Worm (Caenorhabditis elegans) whole organism, L3 larva: ENCODE measurements around the gene eri-9.

Experiments used
- aly-2 ChIP-seq: fragments of 150-350 bp; optimal IDR thresholded peaks from 2 replicates; lab custom pipeline; 2014; ENCODE audit warnings: missing biosample characterization, missing genetic modification characterization
- ama-1 ChIP-seq: fragments of 150-350 bp; optimal IDR thresholded peaks from 2 replicates; lab custom pipeline; 2018
- ceh-16 ChIP-seq: sonication (generic microtip); optimal IDR thresholded peaks from 2 replicates; lab custom pipeline; 2017; ENCODE audit warnings: missing biosample characterization, missing genetic modification characterization
- ceh-28 ChIP-seq: fragments of 150-350 bp; optimal IDR thresholded peaks from 2 replicates; lab custom pipeline; 2014; ENCODE audit warnings: missing biosample characterization, missing genetic modification reagents, missing genetic modification characterization
- ceh-82 ChIP-seq: fragments of 150-350 bp; optimal IDR thresholded peaks from 2 replicates; lab custom pipeline; 2014; ENCODE audit warnings: missing biosample characterization, missing genetic modification characterization
- ceh-9 ChIP-seq: sonication (generic microtip); optimal IDR thresholded peaks from 2 replicates; lab custom pipeline; 2018; ENCODE audit warnings: missing biosample characterization, missing genetic modification characterization
- daf-12 ChIP-seq: fragments of 150-350 bp; optimal IDR thresholded peaks from 2 replicates; lab custom pipeline; 2014; ENCODE audit warnings: missing biosample characterization, missing genetic modification reagents, missing genetic modification characterization
- egl-27 ChIP-seq: sonication (generic microtip); optimal IDR thresholded peaks from 4 replicates; lab custom pipeline; 2017; ENCODE audit warnings: missing biosample characterization, missing genetic modification reagents, missing genetic modification characterization
- egl-5 ChIP-seq: fragments of 150-350 bp; optimal IDR thresholded peaks from 2 replicates; lab custom pipeline; 2017; ENCODE audit warnings: missing biosample characterization, missing genetic modification reagents, missing genetic modification characterization, inconsistent platforms
- elt-2 ChIP-seq: sonication (generic microtip); optimal IDR thresholded peaks from 2 replicates; lab custom pipeline; 2016; ENCODE audit warnings: missing genetic modification reagents, mild to moderate bottlenecking, missing genetic modification characterization, missing compliant biosample characterization
- elt-3 ChIP-seq, 3 experiments: fragments of 150-350 bp in 1 of 3; sonication (generic microtip) in 2 of 3; optimal IDR thresholded peaks; 2 replicates in 2 of 3; 4 replicates in 1 of 3; lab custom pipeline; 2014 to 2017; ENCODE audit warnings: missing biosample characterization in 3 of 3, missing genetic modification characterization in 3 of 3
- eor-1 ChIP-seq, 2 experiments: fragments of 150-350 bp; optimal IDR thresholded peaks; 2 replicates each; lab custom pipeline; 2014 to 2018; ENCODE audit warnings: missing biosample characterization in 2 of 2, missing genetic modification characterization in 2 of 2
- fkh-10 ChIP-seq: sonication (generic microtip); optimal IDR thresholded peaks from 2 replicates; lab custom pipeline; 2017; ENCODE audit warnings: missing biosample characterization, missing genetic modification reagents, missing genetic modification characterization
- fos-1 ChIP-seq: fragments of 150-350 bp; optimal IDR thresholded peaks from 2 replicates; lab custom pipeline; 2014; ENCODE audit warnings: missing biosample characterization, missing genetic modification characterization
- hmg-11 ChIP-seq: sonication (generic microtip); optimal IDR thresholded peaks from 2 replicates; lab custom pipeline; 2016; ENCODE audit warnings: missing genetic modification characterization, missing compliant biosample characterization
- jun-1 ChIP-seq: fragments of 150-350 bp; optimal IDR thresholded peaks from 2 replicates; lab custom pipeline; 2014; ENCODE audit warnings: missing biosample characterization, missing genetic modification reagents, missing genetic modification characterization
- lin-15B ChIP-seq: fragments of 150-350 bp; optimal IDR thresholded peaks from 2 replicates; lab custom pipeline; 2014; ENCODE audit warnings: missing biosample characterization, missing genetic modification characterization
- lin-39 ChIP-seq: fragments of 150-350 bp; optimal IDR thresholded peaks from 2 replicates; lab custom pipeline; 2018; ENCODE audit warnings: missing biosample characterization, missing genetic modification reagents, missing genetic modification characterization
- lsy-12 ChIP-seq: sonication (generic microtip); optimal IDR thresholded peaks from 2 replicates; lab custom pipeline; 2016; ENCODE audit warnings: mild to moderate bottlenecking, missing genetic modification characterization, missing compliant biosample characterization
- mdl-1 ChIP-seq: fragments of 150-350 bp; optimal IDR thresholded peaks from 2 replicates; lab custom pipeline; 2014; ENCODE audit warnings: missing biosample characterization, missing genetic modification characterization
- nfya-1 ChIP-seq: sonication (generic microtip); optimal IDR thresholded peaks from 2 replicates; lab custom pipeline; 2017; ENCODE audit warnings: missing genetic modification characterization, mild to moderate bottlenecking, missing compliant biosample characterization, antibody characterized with exemption, moderate library complexity; ENCODE audit not compliant: insufficient read depth
- nhr-11 ChIP-seq: fragments of 150-350 bp; optimal IDR thresholded peaks from 2 replicates; lab custom pipeline; 2014; ENCODE audit warnings: missing biosample characterization, missing genetic modification characterization
- nhr-23 ChIP-seq: fragments of 150-350 bp; optimal IDR thresholded peaks from 2 replicates; lab custom pipeline; 2014; ENCODE audit warnings: missing biosample characterization, missing genetic modification reagents, missing genetic modification characterization
- nhr-237 ChIP-seq: fragments of 150-350 bp; optimal IDR thresholded peaks from 2 replicates; lab custom pipeline; 2014; ENCODE audit warnings: missing biosample characterization, missing genetic modification characterization
- nhr-25 ChIP-seq: sonication (generic microtip); optimal IDR thresholded peaks from 2 replicates; lab custom pipeline; 2017; ENCODE audit warnings: missing biosample characterization, missing genetic modification characterization
- nhr-28 ChIP-seq: fragments of 150-350 bp; optimal IDR thresholded peaks from 2 replicates; lab custom pipeline; 2014; ENCODE audit warnings: missing biosample characterization, missing genetic modification characterization
- nhr-43 ChIP-seq: sonication (generic microtip); optimal IDR thresholded peaks from 2 replicates; lab custom pipeline; 2016; ENCODE audit warnings: mild to moderate bottlenecking, missing genetic modification characterization, missing compliant biosample characterization; ENCODE audit not compliant: poor library complexity, severe bottlenecking
- nhr-67 ChIP-seq: fragments of 150-350 bp; optimal IDR thresholded peaks from 2 replicates; lab custom pipeline; 2014; ENCODE audit warnings: missing biosample characterization, missing genetic modification characterization
- nhr-77 ChIP-seq: fragments of 150-350 bp; optimal IDR thresholded peaks from 2 replicates; lab custom pipeline; 2014; ENCODE audit warnings: missing biosample characterization, missing genetic modification characterization
- pha-4 ChIP-seq: fragments of 150-350 bp; optimal IDR thresholded peaks from 2 replicates; lab custom pipeline; 2014; ENCODE audit warnings: missing biosample characterization, missing genetic modification reagents, missing genetic modification characterization
- sea-2 ChIP-seq: fragments of 150-350 bp; sonication (generic microtip); optimal IDR thresholded peaks from 4 replicates; lab custom pipeline; 2014; ENCODE audit warnings: missing biosample characterization, missing genetic modification reagents, missing genetic modification characterization
- snpc-4 ChIP-seq: fragments of 150-350 bp; optimal IDR thresholded peaks from 2 replicates; lab custom pipeline; 2014; ENCODE audit warnings: missing biosample characterization, missing genetic modification characterization
- tbx-2 ChIP-seq: sonication (generic microtip); optimal IDR thresholded peaks from 2 replicates; lab custom pipeline; 2016; ENCODE audit warnings: mild to moderate bottlenecking, missing genetic modification characterization, missing compliant biosample characterization
- unc-39 ChIP-seq: sonication (generic microtip); optimal IDR thresholded peaks from 4 replicates; lab custom pipeline; 2017; ENCODE audit warnings: missing biosample characterization, missing genetic modification characterization
- unc-62 ChIP-seq: fragments of 150-350 bp; sonication (generic microtip); optimal IDR thresholded peaks from 4 replicates; lab custom pipeline; 2014; ENCODE audit warnings: missing biosample characterization, missing genetic modification reagents, missing genetic modification characterization
- zag-1 ChIP-seq: fragments of 150-350 bp; optimal IDR thresholded peaks from 2 replicates; lab custom pipeline; 2014; ENCODE audit warnings: missing biosample characterization, missing genetic modification characterization
- ztf-11 ChIP-seq: fragments of 150-350 bp; optimal IDR thresholded peaks from 2 replicates; lab custom pipeline; 2014; ENCODE audit warnings: missing biosample characterization, missing genetic modification characterization
- ztf-4 ChIP-seq: fragments of 150-350 bp; optimal IDR thresholded peaks from 2 replicates; lab custom pipeline; 2014; ENCODE audit warnings: missing biosample characterization, missing genetic modification characterization

The eri-9 gene

DNA sequence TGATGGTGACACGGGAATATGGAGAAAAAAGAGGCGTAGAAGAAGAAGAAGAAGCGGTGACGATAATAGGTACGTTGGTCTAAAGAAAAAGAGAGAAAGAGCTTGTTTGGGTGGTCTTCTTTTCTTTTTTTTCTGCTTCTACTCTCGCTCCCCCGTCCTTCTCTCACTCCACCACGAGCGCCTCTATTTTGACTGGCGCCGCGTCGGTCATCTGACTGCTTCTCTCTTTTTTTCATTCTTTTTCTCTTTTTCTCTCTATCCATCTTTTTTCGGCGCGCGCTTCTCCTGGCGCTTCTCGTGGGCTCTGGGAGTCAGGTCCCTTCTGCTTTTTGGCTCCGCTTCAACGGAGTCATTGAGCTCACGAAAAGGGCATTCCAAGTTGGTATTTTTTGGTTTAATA, 18.1 kb downstream of the eri-9 start:
- TF ChIP-seq ztf-4 (tag; lab: Kevin White, UChicago) (no peak), egl-5 (tag; lab: Kevin White, UChicago) (no peak), hmg-11 (peak; percentile 58), mdl-1 (tag; lab: Kevin White, UChicago) (no peak), lin-39 (tag; lab: Kevin White, UChicago) (peak; percentile 65), snpc-4 (peak; percentile 18), nhr-237 (tag; lab: Kevin White, UChicago) (no peak), nfya-1 (tag; lab: Kevin White, UChicago) (peak; percentile 86), pha-4 (peak; percentile 16), nhr-11 (tag; lab: Kevin White, UChicago) (peak; percentile 17), lin-15B (peak; percentile 37), ama-1 (lab: Kevin White, UChicago) (no peak)

DNA sequence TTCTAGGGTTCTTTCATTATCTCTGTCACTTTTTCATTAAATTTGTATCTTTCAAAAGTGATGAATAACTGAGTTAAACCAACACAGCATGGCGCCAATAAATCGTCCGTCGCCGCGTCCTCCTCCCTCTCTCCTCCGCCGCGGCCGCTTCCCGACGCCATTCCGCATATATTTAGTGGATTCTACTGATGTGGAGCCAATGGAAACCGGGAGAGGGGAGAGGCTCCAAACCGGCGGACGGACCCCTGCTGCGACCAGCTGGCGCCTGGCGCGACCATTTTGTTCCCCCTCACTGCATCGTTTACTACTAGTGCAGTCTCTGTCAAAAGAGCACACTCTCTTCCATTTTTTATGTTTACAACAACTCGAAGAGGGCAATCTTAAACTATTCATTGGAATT, 19.0 kb downstream of the eri-9 start:
- no peak for TF ChIP-seq nhr-28 (tag; lab: Kevin White, UChicago)
- peak; percentile 43 for TF ChIP-seq nfya-1 (tag; lab: Kevin White, UChicago)
- peak; percentile 26 for TF ChIP-seq egl-5 (tag; lab: Kevin White, UChicago)
- TF ChIP-seq lin-39 (tag; lab: Kevin White, UChicago): peak; percentile 66
- TF ChIP-seq daf-12: no peak
- peak; percentile 6 for TF ChIP-seq hmg-11

DNA sequence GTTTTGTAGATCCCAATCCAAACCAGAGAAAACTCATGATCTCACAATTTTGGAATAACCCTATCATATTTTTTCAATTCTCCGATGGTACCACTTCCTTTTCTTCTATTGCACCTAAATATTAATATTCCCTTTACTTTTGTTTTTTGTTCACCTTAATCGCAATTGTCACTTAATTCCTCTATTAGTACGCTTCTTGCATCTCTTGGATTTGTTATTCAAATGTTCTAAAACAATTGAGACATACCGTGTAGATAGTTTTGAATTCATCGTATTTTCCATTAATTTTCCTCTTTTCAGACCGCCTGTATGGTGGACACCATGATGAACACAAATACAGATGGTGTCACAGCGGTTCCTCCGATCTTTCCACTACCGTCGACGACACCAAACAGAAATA, 19.6 kb downstream of the eri-9 start, which contains the start of gene flh-2:
Gene flh-2 (plus strand): TSS at position 301 of the 400 bp plus-strand sequence.
- TF ChIP-seq nhr-25 (tag; lab: Kevin White, UChicago) (no peak), ceh-9 (tag; lab: Kevin White, UChicago) (no peak), jun-1 (no peak), fos-1 (tag; lab: Kevin White, UChicago) (no peak), sea-2 (GFP tag; lab: Kevin White, UChicago) (no peak), eor-1 (tag; optimal IDR thresholded peaks at IDR 0.05; lab: Kevin White, UChicago) (no peak), egl-5 (tag; lab: Kevin White, UChicago) (no peak), tbx-2 (no peak), nfya-1 (tag; lab: Kevin White, UChicago) (no peak), nhr-23 (no peak), nhr-67 (tag; lab: Kevin White, UChicago) (no peak), pha-4 (no peak), elt-2 (tag; lab: Kevin White, UChicago) (no peak), zag-1 (no peak), unc-39 (tag; lab: Kevin White, UChicago) (no peak), nhr-43 (no peak), nhr-77 (no peak), ceh-82 (tag; lab: Kevin White, UChicago) (no peak), fkh-10 (GFP tag; lab: Kevin White, UChicago) (no peak), lsy-12 (no peak)

DNA sequence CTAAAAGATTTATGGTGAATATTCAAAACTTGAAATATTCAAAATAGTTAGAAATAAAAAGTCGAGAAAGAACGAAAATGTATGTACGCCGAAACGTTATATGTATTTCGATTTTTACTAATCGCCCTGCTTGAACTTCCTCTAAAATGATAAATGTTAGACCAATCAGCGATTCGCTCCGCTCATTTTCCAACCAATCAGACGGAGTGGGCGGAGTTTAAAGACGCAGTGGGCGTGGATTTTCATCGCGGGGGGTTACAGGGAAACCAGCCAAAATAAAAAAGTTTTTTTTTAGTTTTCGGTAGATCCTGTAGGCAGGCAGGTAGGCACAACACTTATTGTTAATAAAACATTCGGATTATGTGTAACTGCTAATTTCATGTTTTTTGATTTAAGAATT, 20.7 kb downstream of the eri-9 start:
- TF ChIP-seq unc-62 (GFP tag; lab: Kevin White, UChicago) (no peak), ztf-11 (tag; lab: Kevin White, UChicago) (no peak), nfya-1 (tag; lab: Kevin White, UChicago) (peak; percentile 94)

DNA sequence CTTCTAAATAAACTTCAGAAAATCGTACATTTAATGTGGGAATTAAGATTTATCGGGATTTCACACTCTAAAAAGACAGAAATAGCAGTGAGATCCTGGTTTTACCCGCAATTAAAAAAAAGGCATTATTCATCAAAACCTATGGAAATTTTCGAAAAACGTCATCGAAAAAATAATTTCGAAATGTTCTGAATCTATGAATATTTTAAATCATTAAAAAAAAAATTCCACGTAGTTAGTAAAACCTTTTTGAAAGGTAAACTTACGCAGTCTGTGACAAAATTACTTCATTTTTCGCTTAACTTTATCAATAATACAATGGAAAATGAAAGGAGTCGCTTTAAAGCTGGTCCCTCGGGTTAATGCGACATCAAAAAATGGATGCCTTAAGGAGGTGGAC, 24.3 kb downstream of the eri-9 start, which contains the start of gene C26E6.1:
Gene C26E6.1 (plus strand): TSS at position 301 of the 400 bp plus-strand sequence.
- TF ChIP-seq elt-3 (tag; optimal IDR thresholded peaks at IDR 0.05; lab: Kevin White, UChicago): no peak
- no peak for TF ChIP-seq jun-1
- no peak for TF ChIP-seq mdl-1 (tag; lab: Kevin White, UChicago)
- TF ChIP-seq egl-5 (tag; lab: Kevin White, UChicago): no peak
- no peak for TF ChIP-seq aly-2
- TF ChIP-seq ceh-16 (tag; lab: Kevin White, UChicago): no peak
- no peak for TF ChIP-seq pha-4
- no peak for TF ChIP-seq egl-27 (tag; lab: Kevin White, UChicago)
- TF ChIP-seq zag-1: no peak
- no peak for TF ChIP-seq ama-1 (lab: Kevin White, UChicago)
- TF ChIP-seq ceh-28 (tag; lab: Kevin White, UChicago): no peak
- TF ChIP-seq fkh-10 (GFP tag; lab: Kevin White, UChicago): no peak
- TF ChIP-seq elt-2 (tag; lab: Kevin White, UChicago): no peak
- TF ChIP-seq tbx-2: no peak
- no peak for TF ChIP-seq lin-15B
- no peak for TF ChIP-seq nhr-23
- no peak for TF ChIP-seq nhr-11 (tag; lab: Kevin White, UChicago)
